Worm (Caenorhabditis elegans): Measurements from ENCODE around the gene T23D5.8.

ce11 chrV:15782494-15782893, 34.3 kb upstream of the T23D5.8 start, which contains the start of gene T26E4.3:
- TF ChIP-seq unc-62 (GFP tag; optimal IDR thresholded peaks at IDR 0.05) (no peak), nhr-23 (tag; optimal IDR thresholded peaks at IDR 0.05) (no peak), nhr-67 (tag; optimal IDR thresholded peaks at IDR 0.05) (no peak), ceh-82 (tag; optimal IDR thresholded peaks at IDR 0.05) (no peak), elt-3 (tag; optimal IDR thresholded peaks at IDR 0.05) (no peak), pqm-1 (tag; optimal IDR thresholded peaks at IDR 0.05) (no peak), nhr-76 (tag; optimal IDR thresholded peaks at IDR 0.05) (no peak), elt-1 (tag; optimal IDR thresholded peaks at IDR 0.05) (no peak), ama-1 (optimal IDR thresholded peaks at IDR 0.05) (no peak), nhr-77 (tag; optimal IDR thresholded peaks at IDR 0.05) (no peak), nhr-25 (tag; optimal IDR thresholded peaks at IDR 0.05) (no peak), ztf-11 (tag; optimal IDR thresholded peaks at IDR 0.05) (no peak), ceh-28 (tag; optimal IDR thresholded peaks at IDR 0.05) (no peak)

Measured in whole organism, L3 larva.